Fruit fly (Drosophila melanogaster): ENCODE measurements around the gene eIF3d1.

Gene eIF3d1

DNA sequence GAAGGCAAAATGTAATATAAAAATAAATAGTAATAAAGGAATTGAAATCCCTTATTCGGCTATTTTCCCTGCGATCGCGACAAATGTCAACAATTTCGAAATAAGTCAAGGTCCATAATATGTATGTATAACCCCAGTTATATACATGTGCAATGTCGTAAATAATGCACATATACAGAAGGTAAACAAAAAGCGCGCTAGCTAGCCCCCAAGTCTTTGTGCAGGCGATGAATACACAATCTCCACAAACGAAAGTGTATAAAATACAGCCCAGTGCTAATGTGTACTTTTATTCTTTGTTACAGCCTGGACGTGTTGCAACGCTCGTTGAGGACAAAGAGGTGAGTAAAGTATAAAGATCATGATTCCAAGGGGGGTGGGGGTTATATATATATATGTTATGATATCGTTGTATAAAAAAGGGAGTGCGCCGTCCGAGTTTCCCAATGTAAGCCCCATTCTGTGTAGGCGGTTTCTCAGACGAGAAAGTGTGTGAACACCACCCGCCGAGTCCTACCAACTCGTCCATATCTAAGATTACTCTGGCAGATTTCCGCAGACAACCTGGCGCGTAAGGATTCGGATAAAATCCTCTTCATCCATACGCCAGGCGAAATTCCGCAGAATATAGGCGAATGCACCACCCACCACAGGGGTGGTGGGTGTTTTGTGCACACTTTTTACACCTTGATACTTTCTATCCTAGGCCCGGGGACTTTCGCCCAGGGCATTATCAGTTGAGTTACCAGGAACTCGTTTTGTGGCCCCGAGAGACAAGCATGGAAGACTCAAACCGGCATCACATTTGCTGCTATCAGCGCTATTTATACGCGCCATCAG, 50.0 kb downstream of the eIF3d1 start:
- no peak for TF ChIP-seq CG17806 (tag; optimal IDR thresholded peaks at IDR 0.05)
- no peak for TF ChIP-seq CG10348 (GFP tag; IDR thresholded peaks at IDR 0.05)
- TF ChIP-seq CG15710 (tag; optimal IDR thresholded peaks at IDR 0.05): peak; percentile 6
- peak; percentile 21 for TF ChIP-seq CG8159 (tag; optimal IDR thresholded peaks at IDR 0.05)
- peak; percentile 40 for TF ChIP-seq Snoo (tag; optimal IDR thresholded peaks at IDR 0.05)
- no peak for TF ChIP-seq D1 (tag; optimal IDR thresholded peaks at IDR 0.05)
- peak; percentile 39 for TF ChIP-seq CG8301 (tag; optimal IDR thresholded peaks at IDR 0.05)
- TF ChIP-seq Ets98B (GFP tag; IDR thresholded peaks at IDR 0.05): peak; percentile 61
- TF ChIP-seq CG14655 (GFP tag; optimal IDR thresholded peaks at IDR 0.05): peak; percentile 45
- peak; percentile 57 for TF ChIP-seq CG32121 (GFP tag; IDR thresholded peaks at IDR 0.05)
- peak; percentile 54 for TF ChIP-seq CG13204 (GFP tag; optimal IDR thresholded peaks at IDR 0.05)
- TF ChIP-seq gl (tag; optimal IDR thresholded peaks at IDR 0.05): peak; percentile 38
- peak; percentile 84 for TF ChIP-seq CG4496 (GFP tag; IDR thresholded peaks at IDR 0.05)
- TF ChIP-seq fd96Ca (GFP tag; IDR thresholded peaks at IDR 0.05): peak; percentile 51; the same call in 2 of the 3 replicates
- TF ChIP-seq EcR (GFP tag; optimal IDR thresholded peaks at IDR 0.05): peak; percentile 54
- no peak for TF ChIP-seq rn (GFP tag; IDR thresholded peaks at IDR 0.05)
- TF ChIP-seq CG12605 (GFP tag; IDR thresholded peaks at IDR 0.05): peak; percentile 62
- no peak for TF ChIP-seq CG9948 (tag; optimal IDR thresholded peaks at IDR 0.05)
- TF ChIP-seq Pif1B (GFP tag; optimal IDR thresholded peaks at IDR 0.05): no peak
- TF ChIP-seq CG34367 (tag; optimal IDR thresholded peaks at IDR 0.05): no peak
- no peak for TF ChIP-seq Pif1A (GFP tag; optimal IDR thresholded peaks at IDR 0.05)

dm6 chr3R:23730472-23730801, 50.6 kb downstream of the eIF3d1 start:
- TF ChIP-seq Ets98B (GFP tag; IDR thresholded peaks at IDR 0.05) (no peak), EcR (GFP tag; optimal IDR thresholded peaks at IDR 0.05) (peak; percentile 18)

Data from whole organism, pupa.